Fruit fly (Drosophila melanogaster) whole organism, embryonic: ENCODE data around the gene tup.

ENCODE experiments used
- Ada2b ChIP-seq: fragments of 200-800 bp; sonication (Bioruptor generic); IDR thresholded peaks from 2 replicates; pipeline ENCODE4 v1.3.6; 2022; ENCODE audit warnings: missing biosample characterization, missing genetic modification characterization
- B-H1 ChIP-seq: fragments of 200-800 bp; sonication (Bioruptor generic); IDR thresholded peaks from 3 replicates; pipeline ENCODE4 v1.3.6; 2022; ENCODE audit warnings: missing biosample characterization, missing genetic modification characterization
- Blimp-1 ChIP-seq: fragments of 200-800 bp; sonication (Bioruptor generic); optimal IDR thresholded peaks from 3 replicates; lab custom pipeline; 2018; ENCODE audit warnings: missing biosample characterization, missing genetic modification characterization, mild to moderate bottlenecking, moderate library complexity, missing genetic modification reagents
- Bteb2 ChIP-seq: fragments of 200-800 bp; sonication (Bioruptor generic); optimal IDR thresholded peaks from 2 replicates; lab custom pipeline; 2016; ENCODE audit warnings: missing biosample characterization, missing genetic modification characterization
- CG1024 ChIP-seq: fragments of 200-800 bp; sonication (Bioruptor generic); IDR thresholded peaks from 2 replicates; pipeline ENCODE4 v1.3.6; 2022; ENCODE audit warnings: missing biosample characterization, missing genetic modification characterization
- CG10462 ChIP-seq: fragments of 200-800 bp; sonication (Bioruptor generic); optimal IDR thresholded peaks from 2 replicates; lab custom pipeline; 2016; ENCODE audit warnings: missing biosample characterization, missing genetic modification characterization
- CG11560 ChIP-seq: fragments of 200-800 bp; sonication (Bioruptor generic); IDR thresholded peaks from 3 replicates; pipeline ENCODE4 v1.3.6; 2022; ENCODE audit warnings: missing biosample characterization, missing genetic modification characterization
- CG13624 ChIP-seq: fragments of 200-800 bp; sonication (Bioruptor generic); optimal IDR thresholded peaks from 2 replicates; lab custom pipeline; 2016; ENCODE audit warnings: missing biosample characterization, missing genetic modification characterization
- CG14860 ChIP-seq: fragments of 200-800 bp; sonication (Bioruptor generic); IDR thresholded peaks from 3 replicates; pipeline ENCODE4 v1.3.6; 2022; ENCODE audit warnings: missing biosample characterization, missing genetic modification characterization; ENCODE audit not compliant: partially characterized antibody
- CG1602 ChIP-seq: fragments of 200-800 bp; sonication (Bioruptor generic); optimal IDR thresholded peaks from 3 replicates; lab custom pipeline; 2016; ENCODE audit warnings: missing biosample characterization, missing genetic modification characterization
- CG17568 ChIP-seq: fragments of 200-800 bp; sonication (Bioruptor generic); optimal IDR thresholded peaks from 2 replicates; lab custom pipeline; 2018; ENCODE audit warnings: missing biosample characterization, mild to moderate bottlenecking, missing genetic modification characterization, moderate library complexity
- CG18011 ChIP-seq: fragments of 200-800 bp; sonication (Bioruptor generic); optimal IDR thresholded peaks from 2 replicates; lab custom pipeline; 2017; ENCODE audit warnings: missing biosample characterization, missing genetic modification characterization, mild to moderate bottlenecking, moderate library complexity, missing genotype
- CG1832 ChIP-seq: fragments of 200-800 bp; sonication (Bioruptor generic); optimal IDR thresholded peaks from 2 replicates; lab custom pipeline; 2017; ENCODE audit warnings: missing biosample characterization, mild to moderate bottlenecking, missing genetic modification characterization, inconsistent platforms
- CG18476 ChIP-seq: fragments of 200-800 bp; sonication (Bioruptor generic); optimal IDR thresholded peaks from 2 replicates; lab custom pipeline; 2016; ENCODE audit warnings: missing biosample characterization, mild to moderate bottlenecking, missing genetic modification characterization
- CG2678 ChIP-seq: fragments of 200-800 bp; sonication (Bioruptor generic); optimal IDR thresholded peaks from 3 replicates; lab custom pipeline; 2019; ENCODE audit warnings: missing biosample characterization, mild to moderate bottlenecking, missing genetic modification characterization, moderate library complexity
- CG2712 ChIP-seq: fragments of 200-800 bp; optimal IDR thresholded peaks from 3 replicates; lab custom pipeline; 2019; ENCODE audit warnings: missing biosample characterization, mild to moderate bottlenecking, missing genetic modification characterization, moderate library complexity
- CG30020 ChIP-seq: fragments of 200-800 bp; optimal IDR thresholded peaks from 2 replicates; lab custom pipeline; 2019; ENCODE audit warnings: missing biosample characterization, mild to moderate bottlenecking, missing genetic modification characterization, moderate library complexity
- CG31441 ChIP-seq: fragments of 200-800 bp; sonication (Bioruptor generic); IDR thresholded peaks from 2 replicates; pipeline ENCODE4 v1.3.6; 2022; ENCODE audit warnings: missing biosample characterization, missing genetic modification characterization
- CG32532 ChIP-seq: fragments of 200-800 bp; sonication (Bioruptor generic); IDR thresholded peaks from 2 replicates; pipeline ENCODE4 v1.3.6; 2022; ENCODE audit warnings: missing biosample characterization, missing genetic modification characterization
- CG6813 ChIP-seq: fragments of 200-800 bp; sonication (Bioruptor generic); optimal IDR thresholded peaks from 2 replicates; lab custom pipeline; 2017; ENCODE audit warnings: missing biosample characterization, missing genetic modification characterization, mild to moderate bottlenecking, moderate library complexity, missing genetic modification reagents
- CG7963 ChIP-seq: fragments of 200-800 bp; sonication (Bioruptor generic); IDR thresholded peaks from 3 replicates; pipeline ENCODE4 v1.3.6; 2022; ENCODE audit warnings: missing biosample characterization, missing genetic modification characterization; ENCODE audit not compliant: partially characterized antibody
- Doc3 ChIP-seq: fragments of 200-800 bp; sonication (Bioruptor generic); IDR thresholded peaks from 3 replicates; pipeline ENCODE4 v1.3.6; 2022; ENCODE audit warnings: missing biosample characterization, missing genetic modification characterization; ENCODE audit not compliant: partially characterized antibody
- Eip74EF ChIP-seq, 2 experiments: fragments of 200-800 bp in 1 of 2; fragments of >200 bp in 1 of 2; sonication (Bioruptor generic) in 1 of 2; optimal IDR thresholded peaks; 2 replicates each; lab custom pipeline; 2017 to 2019; ENCODE audit warnings: missing biosample characterization in 2 of 2, missing genetic modification characterization in 2 of 2, mild to moderate bottlenecking in 1 of 2, moderate library complexity in 1 of 2
- Elba2 ChIP-seq: fragments of 200-800 bp; sonication (Bioruptor generic); optimal IDR thresholded peaks from 3 replicates; lab custom pipeline; 2016; ENCODE audit warnings: missing biosample characterization, missing genetic modification characterization
- Ets97D ChIP-seq: fragments of 200-800 bp; sonication (Bioruptor generic); optimal IDR thresholded peaks from 3 replicates; lab custom pipeline; 2016; ENCODE audit warnings: missing biosample characterization, missing genetic modification characterization
- MESR4 ChIP-seq: fragments of 200-800 bp; sonication (Bioruptor generic); optimal IDR thresholded peaks from 2 replicates; lab custom pipeline; 2018; ENCODE audit warnings: missing biosample characterization, mild to moderate bottlenecking, missing genetic modification characterization, moderate library complexity
- Mrtf ChIP-seq: fragments of 200-800 bp; sonication (Bioruptor generic); IDR thresholded peaks from 3 replicates; pipeline ENCODE4 v1.3.6; 2022; ENCODE audit warnings: missing biosample characterization, missing genetic modification characterization
- Scr ChIP-seq: fragments of 200-800 bp; sonication (Bioruptor generic); IDR thresholded peaks from 2 replicates; pipeline ENCODE4 v1.3.6; 2022; ENCODE audit warnings: missing biosample characterization, missing genetic modification characterization; ENCODE audit not compliant: partially characterized antibody
- Sox100B ChIP-seq: fragments of 200-800 bp; sonication (Bioruptor generic); optimal IDR thresholded peaks from 3 replicates; lab custom pipeline; 2018; ENCODE audit warnings: missing biosample characterization, mild to moderate bottlenecking, missing genetic modification characterization
- Usf ChIP-seq: fragments of 200-800 bp; sonication (Bioruptor generic); optimal IDR thresholded peaks from 2 replicates; lab custom pipeline; 2017; ENCODE audit warnings: missing genotype, missing biosample characterization, missing genetic modification characterization
- Xbp1 ChIP-seq: fragments of 200-800 bp; sonication (Bioruptor generic); optimal IDR thresholded peaks from 3 replicates; lab custom pipeline; 2016; ENCODE audit warnings: missing biosample characterization, mild to moderate bottlenecking, missing genetic modification characterization
- abd-A ChIP-seq: fragments of 200-800 bp; sonication (Bioruptor generic); optimal IDR thresholded peaks from 3 replicates; lab custom pipeline; 2019; ENCODE audit warnings: missing biosample characterization, mild to moderate bottlenecking, missing genetic modification characterization, moderate library complexity
- aop ChIP-seq: fragments of 200-800 bp; sonication (Bioruptor generic); IDR thresholded peaks from 2 replicates; pipeline ENCODE4 v1.3.6; 2022; ENCODE audit warnings: missing biosample characterization, missing genetic modification characterization
- cg ChIP-seq: fragments of 200-800 bp; sonication (Bioruptor generic); optimal IDR thresholded peaks from 3 replicates; lab custom pipeline; 2019; ENCODE audit warnings: missing biosample characterization, mild to moderate bottlenecking, missing genetic modification characterization, moderate library complexity
- dimm ChIP-seq: fragments of 200-800 bp; sonication (Bioruptor generic); IDR thresholded peaks from 2 replicates; pipeline ENCODE4 v1.3.6; 2022; ENCODE audit warnings: missing biosample characterization, missing genetic modification characterization
- gsb ChIP-seq: fragments of 200-800 bp; sonication (Bioruptor generic); IDR thresholded peaks from 2 replicates; pipeline ENCODE4 v1.3.6; 2022; ENCODE audit warnings: missing biosample characterization, missing genetic modification characterization
- jumu ChIP-seq: fragments of 200-800 bp; sonication (Bioruptor generic); optimal IDR thresholded peaks from 3 replicates; lab custom pipeline; 2016; ENCODE audit warnings: missing biosample characterization, missing genetic modification characterization
- lbe ChIP-seq: fragments of 200-800 bp; sonication (Bioruptor generic); optimal IDR thresholded peaks from 2 replicates; lab custom pipeline; 2016; ENCODE audit warnings: missing biosample characterization, mild to moderate bottlenecking, missing genetic modification characterization
- nom ChIP-seq: fragments of 200-800 bp; sonication (Bioruptor generic); optimal IDR thresholded peaks from 2 replicates; lab custom pipeline; 2017; ENCODE audit warnings: missing biosample characterization, missing genetic modification characterization, mild to moderate bottlenecking, moderate library complexity, missing genetic modification reagents
- oc ChIP-seq: fragments of 200-800 bp; sonication (Bioruptor generic); optimal IDR thresholded peaks from 2 replicates; lab custom pipeline; 2018; ENCODE audit warnings: missing biosample characterization, mild to moderate bottlenecking, missing genetic modification characterization, moderate library complexity
- otp ChIP-seq: fragments of 200-800 bp; sonication (Bioruptor generic); IDR thresholded peaks from 3 replicates; pipeline ENCODE4, ENCODE4 v1.3.6; 2022; ENCODE audit warnings: missing biosample characterization, missing genetic modification characterization
- p53 ChIP-seq: fragments of 200-800 bp; sonication (Bioruptor generic); optimal IDR thresholded peaks from 2 replicates; lab custom pipeline; 2016; ENCODE audit warnings: missing biosample characterization, missing genetic modification characterization
- pan ChIP-seq, 4 experiments: fragments of >200 bp in 3 of 4; fragments of 200-800 bp in 1 of 4; sonication (Bioruptor generic) in 1 of 4; optimal IDR thresholded peaks in 3 of 4; IDR thresholded peaks in 1 of 4; 2 replicates each; pipeline versions ENCODE4 v1.3.6 to Lab custom; 2017 to 2022; ENCODE audit warnings: missing biosample characterization in 2 of 4, missing genetic modification characterization in 2 of 4, mixed read lengths in 1 of 4
- seq ChIP-seq: fragments of 200-800 bp; sonication (Bioruptor generic); IDR thresholded peaks from 2 replicates; pipeline ENCODE4 v1.3.6; 2022; ENCODE audit warnings: missing biosample characterization, missing genetic modification characterization
- slp2 ChIP-seq: fragments of 200-800 bp; sonication (Bioruptor generic); optimal IDR thresholded peaks from 2 replicates; lab custom pipeline; 2016; ENCODE audit warnings: missing biosample characterization, missing genetic modification characterization
- tup ChIP-seq: fragments of 200-800 bp; sonication (Bioruptor generic); optimal IDR thresholded peaks from 2 replicates; lab custom pipeline; 2016; ENCODE audit warnings: missing biosample characterization, mild to moderate bottlenecking, missing genetic modification characterization, moderate library complexity
- z ChIP-seq: fragments of 200-800 bp; sonication (Bioruptor generic); IDR thresholded peaks from 3 replicates; pipeline ENCODE4 v1.3.6; 2022; ENCODE audit warnings: missing biosample characterization, missing genetic modification characterization
- zfh1 ChIP-seq: fragments of 200-800 bp; sonication (Bioruptor generic); IDR thresholded peaks from 3 replicates; pipeline ENCODE4 v1.3.6; 2022; ENCODE audit warnings: missing biosample characterization, missing genetic modification characterization

Gene tup

dm6 chr2L:18839143-18839872 lies 41.8 kb downstream of the tup start, which contains the start of gene CG10600 (continued):
- TF ChIP-seq gsb (GFP tag; lab: Robert Waterston, UW) (peak; percentile 47), CG18011 (GFP tag; lab: Kevin White, UChicago) (peak; percentile 64), Blimp-1 (GFP tag; lab: Kevin White, UChicago) (no peak), CG2712 (tag; lab: Kevin White, UChicago) (peak; percentile 94), Ets97D (GFP tag; lab: Kevin White, UChicago) (peak; percentile 94), CG30020 (tag; lab: Kevin White, UChicago) (peak; percentile 26), CG17568 (GFP tag; lab: Kevin White, UChicago) (no peak), jumu (GFP tag; lab: Kevin White, UChicago) (peak; percentile 92), cg (peak; percentile 99), CG1832 (GFP tag; lab: Kevin White, UChicago) (no peak), slp2 (GFP tag; lab: Kevin White, UChicago) (peak; percentile 63), oc (tag; lab: Kevin White, UChicago) (no peak), Ada2b (GFP tag; lab: Robert Waterston, UW) (peak; percentile 44), Mrtf (GFP tag; lab: Robert Waterston, UW) (peak; percentile 44; the same call in 1 of the 3 replicates), Sox100B (GFP tag; lab: Kevin White, UChicago) (no peak), p53 (peak; percentile 75), CG1024 (GFP tag; lab: Robert Waterston, UW) (peak; percentile 69), lbe (GFP tag; lab: Kevin White, UChicago) (peak; percentile 86), aop (GFP tag; lab: Robert Waterston, UW) (no peak), abd-A (tag; lab: Kevin White, UChicago) (no peak), CG31441 (no peak; the same call in 1 of the 2 replicates), CG14860 (peak; percentile 76), tup (GFP tag; lab: Kevin White, UChicago) (peak; percentile 87), B-H1 (GFP tag; lab: Robert Waterston, UW) (peak; percentile 33; the same call in 1 of the 3 replicates), Doc3 (GFP tag; lab: Robert Waterston, UW) (peak; percentile 62), Elba2 (peak; percentile 43), CG1602 (GFP tag; lab: Kevin White, UChicago) (peak; percentile 75), CG10462 (GFP tag; lab: Kevin White, UChicago) (peak; percentile 40), MESR4 (GFP tag; lab: Kevin White, UChicago) (peak; percentile 84), CG11560 (peak; percentile 83; the same call in 2 of the 3 replicates), nom (peak; percentile 54), Usf (GFP tag; lab: Kevin White, UChicago) (peak; percentile 53), Xbp1 (GFP tag; lab: Kevin White, UChicago) (peak; percentile 89), Eip74EF (GFP tag; optimal IDR thresholded peaks at IDR 0.05; lab: Kevin White, UChicago) (no peak), dimm (no peak), pan (optimal IDR thresholded peaks at IDR 0.05; lab: Kevin White, UChicago) (no peak), pan (GFP tag; optimal IDR thresholded peaks at IDR 0.05 in 1 of 2, IDR thresholded peaks at IDR 0.05 in 1 of 2) (peak in 1 of 2 experiments; percentile 74), Bteb2 (GFP tag; lab: Kevin White, UChicago) (peak; percentile 80), CG2678 (tag; lab: Kevin White, UChicago) (no peak), CG6813 (GFP tag; lab: Kevin White, UChicago) (peak; percentile 56), CG7963 (GFP tag; lab: Robert Waterston, UW) (peak; percentile 72), CG13624 (GFP tag; lab: Kevin White, UChicago) (peak; percentile 91), Scr (GFP tag; lab: Robert Waterston, UW) (peak; percentile 78), seq (no peak), otp (GFP tag; lab: Robert Waterston, UW) (peak; percentile 75; the same call in 2 of the 3 replicates), CG18476 (peak; percentile 75), z (GFP tag; lab: Robert Waterston, UW) (no peak), zfh1 (GFP tag; lab: Robert Waterston, UW) (peak; percentile 78), CG32532 (GFP tag; lab: Robert Waterston, UW) (peak; percentile 86)
